Worm (Caenorhabditis elegans) whole organism, late embryonic: ENCODE data around the gene col-133.

Experiments used
- C08G9.2 ChIP-seq: sonication (generic microtip); optimal IDR thresholded peaks from 2 replicates; lab custom pipeline; 2016; ENCODE audit warnings: mild to moderate bottlenecking, missing genetic modification characterization, moderate library complexity, missing compliant biosample characterization
- C38D4.7 ChIP-seq: fragments of 200-800 bp; sonication (Bioruptor generic); optimal IDR thresholded peaks from 2 replicates; lab custom pipeline; 2018; ENCODE audit warnings: mild to moderate bottlenecking, missing genetic modification characterization, moderate library complexity, missing compliant biosample characterization
- K09A11.1 ChIP-seq: sonication (generic microtip); optimal IDR thresholded peaks from 2 replicates; lab custom pipeline; 2017; ENCODE audit warnings: antibody characterized with exemption, mild to moderate bottlenecking, missing genetic modification characterization, missing compliant biosample characterization; ENCODE audit not compliant: insufficient read depth
- T23F11.4 ChIP-seq: fragments of 200-800 bp; sonication (Bioruptor generic); optimal IDR thresholded peaks from 2 replicates; lab custom pipeline; 2018; ENCODE audit warnings: mild to moderate bottlenecking, missing genetic modification characterization, missing compliant biosample characterization
- Y22D7AL.16 ChIP-seq: sonication (generic microtip); optimal IDR thresholded peaks from 2 replicates; lab custom pipeline; 2016; ENCODE audit warnings: missing genetic modification characterization, missing compliant biosample characterization
- ahr-1 ChIP-seq: sonication (generic microtip); optimal IDR thresholded peaks from 2 replicates; lab custom pipeline; 2016; ENCODE audit warnings: missing genetic modification characterization, missing compliant biosample characterization
- ceh-18 ChIP-seq: sonication (generic microtip); optimal IDR thresholded peaks from 2 replicates; lab custom pipeline; 2016; ENCODE audit warnings: missing genetic modification characterization, missing compliant biosample characterization
- ceh-19 ChIP-seq: fragments of 200-800 bp; sonication (Bioruptor generic); optimal IDR thresholded peaks from 2 replicates; lab custom pipeline; 2018; ENCODE audit warnings: mild to moderate bottlenecking, missing genetic modification characterization, missing compliant biosample characterization
- ceh-2 ChIP-seq: sonication (generic microtip); optimal IDR thresholded peaks from 2 replicates; lab custom pipeline; 2016; ENCODE audit warnings: missing genotype, missing genetic modification characterization, missing compliant biosample characterization
- ceh-22 ChIP-seq: sonication (generic microtip); optimal IDR thresholded peaks from 2 replicates; lab custom pipeline; 2017; ENCODE audit warnings: missing biosample characterization, missing genetic modification characterization
- ceh-30 ChIP-seq: fragments of 150-350 bp; optimal IDR thresholded peaks from 2 replicates; lab custom pipeline; 2014; ENCODE audit warnings: missing biosample characterization, missing genetic modification characterization
- ceh-31 ChIP-seq: sonication (generic microtip); optimal IDR thresholded peaks from 2 replicates; lab custom pipeline; 2016; ENCODE audit warnings: missing genetic modification characterization, missing compliant biosample characterization
- ceh-34 ChIP-seq: sonication (generic microtip); optimal IDR thresholded peaks from 2 replicates; lab custom pipeline; 2016; ENCODE audit warnings: mild to moderate bottlenecking, missing genetic modification characterization, missing compliant biosample characterization
- ceh-45 ChIP-seq: fragments of 200-800 bp; sonication (Bioruptor generic); IDR thresholded peaks from 2 replicates; pipeline ENCODE4 v1.3.6; 2022; ENCODE audit warnings: missing genetic modification reagents, missing genetic modification characterization, missing compliant biosample characterization
- ceh-48 ChIP-seq: sonication (generic microtip); optimal IDR thresholded peaks from 2 replicates; lab custom pipeline; 2016; ENCODE audit warnings: missing genetic modification characterization, inconsistent platforms, missing compliant biosample characterization
- ceh-6 ChIP-seq: fragments of 200-800 bp; sonication (Bioruptor generic); optimal IDR thresholded peaks from 2 replicates; lab custom pipeline; 2018; ENCODE audit warnings: mild to moderate bottlenecking, missing genetic modification characterization, missing compliant biosample characterization
- che-1 ChIP-seq: sonication (generic microtip); optimal IDR thresholded peaks from 2 replicates; lab custom pipeline; 2016; ENCODE audit warnings: mild to moderate bottlenecking, missing genetic modification characterization, missing compliant biosample characterization
- dmd-4 ChIP-seq: sonication (generic microtip); optimal IDR thresholded peaks from 2 replicates; lab custom pipeline; 2016; ENCODE audit warnings: borderline replicate concordance, missing genetic modification characterization, missing compliant biosample characterization
- dve-1 ChIP-seq: sonication (generic microtip); optimal IDR thresholded peaks from 2 replicates; lab custom pipeline; 2017; ENCODE audit warnings: antibody characterized with exemption, mild to moderate bottlenecking, missing genetic modification characterization, missing compliant biosample characterization
- elt-2 ChIP-seq: sonication (generic microtip); optimal IDR thresholded peaks from 2 replicates; lab custom pipeline; 2016; ENCODE audit warnings: missing genetic modification reagents, missing genetic modification characterization, missing compliant biosample characterization
- elt-4 ChIP-seq: sonication (generic microtip); optimal IDR thresholded peaks from 2 replicates; lab custom pipeline; 2016; ENCODE audit warnings: missing genetic modification characterization, missing compliant biosample characterization
- ets-4 ChIP-seq: sonication (generic microtip); optimal IDR thresholded peaks from 2 replicates; lab custom pipeline; 2016; ENCODE audit warnings: missing genetic modification characterization, missing compliant biosample characterization
- fkh-10 ChIP-seq: fragments of 150-350 bp; optimal IDR thresholded peaks from 2 replicates; lab custom pipeline; 2014; ENCODE audit warnings: missing biosample characterization, missing genetic modification reagents, missing genetic modification characterization
- gmeb-2 ChIP-seq: sonication (generic microtip); optimal IDR thresholded peaks from 2 replicates; lab custom pipeline; 2016; ENCODE audit warnings: missing genetic modification characterization, inconsistent platforms, missing compliant biosample characterization
- hlh-15 ChIP-seq: sonication (generic microtip); optimal IDR thresholded peaks from 2 replicates; lab custom pipeline; 2016; ENCODE audit warnings: missing genetic modification characterization, missing compliant biosample characterization
- hlh-6 ChIP-seq: sonication (generic microtip); optimal IDR thresholded peaks from 2 replicates; lab custom pipeline; 2016; ENCODE audit warnings: missing genotype, missing genetic modification characterization, missing compliant biosample characterization
- nhr-11 ChIP-seq: fragments of 150-350 bp; optimal IDR thresholded peaks from 2 replicates; lab custom pipeline; 2014; ENCODE audit warnings: missing biosample characterization, missing genetic modification characterization
- odd-2 ChIP-seq: sonication (generic microtip); optimal IDR thresholded peaks from 2 replicates; lab custom pipeline; 2017; ENCODE audit warnings: antibody characterized with exemption, mild to moderate bottlenecking, missing genetic modification characterization, missing compliant biosample characterization
- pax-1 ChIP-seq: fragments of 150-350 bp; optimal IDR thresholded peaks from 2 replicates; lab custom pipeline; 2014; ENCODE audit warnings: missing biosample characterization, missing genetic modification characterization
- pha-2 ChIP-seq: sonication (generic microtip); optimal IDR thresholded peaks from 2 replicates; lab custom pipeline; 2017; ENCODE audit warnings: mild to moderate bottlenecking, missing genetic modification characterization, missing compliant biosample characterization
- pqm-1 ChIP-seq: sonication (generic microtip); optimal IDR thresholded peaks from 2 replicates; lab custom pipeline; 2016; ENCODE audit warnings: missing genetic modification characterization, missing compliant biosample characterization
- pros-1 ChIP-seq: fragments of 150-350 bp; optimal IDR thresholded peaks from 2 replicates; lab custom pipeline; 2014; ENCODE audit warnings: missing biosample characterization, missing genetic modification reagents, missing genetic modification characterization
- ref-2 ChIP-seq: sonication (generic microtip); optimal IDR thresholded peaks from 2 replicates; lab custom pipeline; 2016; ENCODE audit warnings: missing genetic modification characterization, missing compliant biosample characterization
- rnt-1 ChIP-seq: sonication (generic microtip); optimal IDR thresholded peaks from 2 replicates; lab custom pipeline; 2016; ENCODE audit warnings: missing genetic modification characterization, missing compliant biosample characterization
- sox-2 ChIP-seq: fragments of 200-800 bp; sonication (Bioruptor generic); IDR thresholded peaks from 2 replicates; pipeline ENCODE4 v1.3.6; 2022; ENCODE audit warnings: missing genetic modification reagents, missing genetic modification characterization, missing compliant biosample characterization
- tbx-7 ChIP-seq: sonication (generic microtip); optimal IDR thresholded peaks from 2 replicates; lab custom pipeline; 2016; ENCODE audit warnings: missing genotype, missing genetic modification characterization, missing compliant biosample characterization
- ttx-3 ChIP-seq: sonication (generic microtip); optimal IDR thresholded peaks from 2 replicates; lab custom pipeline; 2016; ENCODE audit warnings: missing genetic modification reagents, missing genetic modification characterization, missing compliant biosample characterization
- unc-55 ChIP-seq: sonication (generic microtip); optimal IDR thresholded peaks from 2 replicates; lab custom pipeline; 2017; ENCODE audit warnings: missing biosample characterization, missing genetic modification reagents, missing genetic modification characterization

Gene col-133

ce11 chrIV:14083505-14083904 is 15.7 kb downstream of the col-133 start, which contains the start of gene F52B11.2:
F52B11.2 (plus strand) TSS chrIV:14083568.
- TF ChIP-seq hlh-6 (tag; lab: Kevin White, UChicago) (no peak), pax-1 (tag; lab: Kevin White, UChicago) (no peak), sox-2 (GFP tag; lab: Robert Waterston, UW) (no peak), C08G9.2 (tag; lab: Kevin White, UChicago) (no peak), ceh-48 (tag; lab: Kevin White, UChicago) (no peak), rnt-1 (tag; lab: Kevin White, UChicago) (no peak), ceh-2 (tag; lab: Kevin White, UChicago) (no peak), ets-4 (tag; lab: Kevin White, UChicago) (no peak), elt-4 (tag; lab: Kevin White, UChicago) (no peak), che-1 (no peak), pros-1 (tag; lab: Kevin White, UChicago) (no peak), Y22D7AL.16 (tag; lab: Kevin White, UChicago) (no peak)

- TF ChIP-seq gmeb-2 (tag; lab: Kevin White, UChicago) (no peak), rnt-1 (tag; lab: Kevin White, UChicago) (no peak), ttx-3 (tag; lab: Kevin White, UChicago) (no peak), T23F11.4 (GFP tag; lab: Kevin White, UChicago) (no peak), ref-2 (tag; lab: Kevin White, UChicago) (no peak), fkh-10 (GFP tag; lab: Kevin White, UChicago) (no peak), elt-2 (tag; lab: Kevin White, UChicago) (no peak), ceh-31 (tag; lab: Kevin White, UChicago) (no peak), odd-2 (tag; lab: Kevin White, UChicago) (no peak), tbx-7 (tag; lab: Kevin White, UChicago) (no peak), elt-4 (tag; lab: Kevin White, UChicago) (no peak), ceh-19 (no peak), ceh-22 (no peak), ceh-34 (tag; lab: Kevin White, UChicago) (no peak), ceh-45 (GFP tag; lab: Robert Waterston, UW) (no peak), pha-2 (no peak), C08G9.2 (tag; lab: Kevin White, UChicago) (no peak), C38D4.7 (no peak), dmd-4 (tag; lab: Kevin White, UChicago) (no peak)
Observed at ce11 chrIV:14082956-14083355, 16.2 kb downstream of the col-133 start.

- TF ChIP-seq ceh-34 (tag; lab: Kevin White, UChicago) (no peak), C38D4.7 (no peak), unc-55 (no peak), ceh-19 (no peak), ahr-1 (tag; lab: Kevin White, UChicago) (no peak), nhr-11 (tag; lab: Kevin White, UChicago) (no peak), ceh-6 (GFP tag; lab: Kevin White, UChicago) (no peak), pqm-1 (tag; lab: Kevin White, UChicago) (no peak), ceh-30 (tag; lab: Kevin White, UChicago) (no peak), hlh-6 (tag; lab: Kevin White, UChicago) (no peak), ceh-18 (tag; lab: Kevin White, UChicago) (no peak), dve-1 (tag; lab: Kevin White, UChicago) (no peak), dmd-4 (tag; lab: Kevin White, UChicago) (no peak), K09A11.1 (tag; lab: Kevin White, UChicago) (no peak), pha-2 (no peak), hlh-15 (tag; lab: Kevin White, UChicago) (no peak)
Observed at ce11 chrIV:14077135-14077534, 22.0 kb downstream of the col-133 start, which contains the start of gene cfp-1. cfp-1 (plus strand) TSS chrIV:14077435.
